Worm (Caenorhabditis elegans): Measurements from ENCODE around the gene sms-1.

Gene sms-1

DNA sequence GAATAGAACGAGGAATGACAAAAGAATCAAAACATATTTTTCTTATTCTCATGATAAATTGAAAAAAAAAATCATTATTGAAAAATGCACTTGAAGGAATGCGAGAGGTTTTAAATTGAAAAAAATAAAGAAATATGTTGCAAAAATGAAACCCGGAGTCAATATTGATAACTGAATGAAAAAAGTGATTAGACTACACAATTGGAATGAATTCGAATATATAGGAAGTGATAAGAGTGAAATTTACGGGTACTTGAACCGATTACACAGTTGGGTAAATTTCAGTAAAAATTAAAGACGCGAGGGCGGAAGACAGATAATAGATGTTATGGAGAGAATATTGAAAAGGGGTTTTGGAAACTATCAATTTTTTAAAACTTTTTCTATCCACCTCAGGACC, 8.9 kb downstream of the sms-1 start:
- TF ChIP-seq nhr-237 (tag; optimal IDR thresholded peaks at IDR 0.05): no peak
- no peak for TF ChIP-seq hlh-1 (tag; optimal IDR thresholded peaks at IDR 0.05)

DNA sequence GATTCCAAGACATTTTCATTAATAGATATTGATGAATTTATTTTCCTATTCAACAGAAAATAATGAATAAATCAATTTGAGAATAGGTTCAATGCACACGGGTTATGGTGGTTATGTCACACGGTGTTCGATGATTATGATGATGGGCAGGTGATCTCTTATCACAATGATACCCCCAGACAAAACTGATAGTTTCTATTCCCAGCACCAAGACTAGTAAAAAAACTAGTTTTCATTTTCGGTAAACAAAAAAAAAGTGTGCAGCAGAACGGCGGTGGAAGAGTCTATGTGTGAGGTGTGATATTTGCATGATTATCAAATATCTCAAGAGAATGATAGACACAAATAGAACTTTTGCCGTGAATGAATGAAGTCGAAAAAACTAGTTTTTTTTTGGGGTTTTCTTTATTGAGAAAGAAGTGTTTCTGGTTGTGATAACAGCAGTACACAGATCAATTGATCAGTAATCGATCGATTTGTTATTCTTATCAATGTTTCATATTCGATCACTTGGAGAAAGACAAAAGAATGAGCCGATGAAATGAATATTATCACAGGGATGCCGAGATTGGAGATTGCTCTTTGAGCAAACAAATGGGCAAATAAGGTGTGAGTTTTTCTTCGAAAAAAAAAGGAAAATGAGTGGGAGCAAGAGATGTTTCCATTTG, 10.0 kb downstream of the sms-1 start:
- TF ChIP-seq cnd-1 (tag; optimal IDR thresholded peaks at IDR 0.05) (no peak), nhr-237 (tag; optimal IDR thresholded peaks at IDR 0.05) (no peak), sem-2 (GFP tag; optimal IDR thresholded peaks at IDR 0.05) (no peak), bed-3 (GFP tag; optimal IDR thresholded peaks at IDR 0.05) (no peak), ceh-83 (GFP tag; optimal IDR thresholded peaks at IDR 0.05) (no peak), mls-2 (tag; optimal IDR thresholded peaks at IDR 0.05) (no peak), unc-120 (tag; optimal IDR thresholded peaks at IDR 0.05; ENCODE audit: poor library complexity, severe bottlenecking) (no peak), ces-1 (GFP tag; optimal IDR thresholded peaks at IDR 0.05) (no peak), pha-4 (tag; optimal IDR thresholded peaks at IDR 0.05) (no peak), snpc-4 (tag; optimal IDR thresholded peaks at IDR 0.05) (no peak), elt-1 (tag; optimal IDR thresholded peaks at IDR 0.05; ENCODE audit: borderline replicate concordance, insufficient read depth) (no peak), flh-1 (GFP tag; optimal IDR thresholded peaks at IDR 0.05) (no peak), lin-13 (tag; optimal IDR thresholded peaks at IDR 0.05) (no peak), lsy-2 (tag; optimal IDR thresholded peaks at IDR 0.05) (no peak), zip-8 (tag; optimal IDR thresholded peaks at IDR 0.05) (no peak), ztf-11 (tag; optimal IDR thresholded peaks at IDR 0.05) (no peak), sptf-1 (tag; optimal IDR thresholded peaks at IDR 0.05) (no peak)

DNA sequence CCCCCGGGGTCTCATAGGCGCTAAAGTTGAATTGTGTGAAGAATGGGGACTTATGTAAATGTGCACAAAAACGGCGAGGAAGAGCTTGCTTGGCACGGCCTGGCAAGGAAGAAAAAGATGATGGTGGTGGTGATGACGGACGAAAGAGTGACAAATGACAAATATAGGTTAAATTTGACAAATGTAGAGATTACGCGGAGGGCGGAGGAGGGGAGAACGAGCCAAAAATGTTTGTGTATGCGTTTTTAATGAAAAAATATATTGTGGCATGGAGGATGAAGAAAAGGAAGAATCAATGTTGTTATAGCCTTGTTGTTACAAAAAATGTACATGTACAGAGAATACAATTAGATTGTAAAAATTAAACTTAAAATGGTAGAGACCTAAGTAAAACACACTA, 11.1 kb downstream of the sms-1 start:
- TF ChIP-seq flh-1 (GFP tag; optimal IDR thresholded peaks at IDR 0.05) (no peak), pha-4 (tag; optimal IDR thresholded peaks at IDR 0.05) (no peak)

DNA sequence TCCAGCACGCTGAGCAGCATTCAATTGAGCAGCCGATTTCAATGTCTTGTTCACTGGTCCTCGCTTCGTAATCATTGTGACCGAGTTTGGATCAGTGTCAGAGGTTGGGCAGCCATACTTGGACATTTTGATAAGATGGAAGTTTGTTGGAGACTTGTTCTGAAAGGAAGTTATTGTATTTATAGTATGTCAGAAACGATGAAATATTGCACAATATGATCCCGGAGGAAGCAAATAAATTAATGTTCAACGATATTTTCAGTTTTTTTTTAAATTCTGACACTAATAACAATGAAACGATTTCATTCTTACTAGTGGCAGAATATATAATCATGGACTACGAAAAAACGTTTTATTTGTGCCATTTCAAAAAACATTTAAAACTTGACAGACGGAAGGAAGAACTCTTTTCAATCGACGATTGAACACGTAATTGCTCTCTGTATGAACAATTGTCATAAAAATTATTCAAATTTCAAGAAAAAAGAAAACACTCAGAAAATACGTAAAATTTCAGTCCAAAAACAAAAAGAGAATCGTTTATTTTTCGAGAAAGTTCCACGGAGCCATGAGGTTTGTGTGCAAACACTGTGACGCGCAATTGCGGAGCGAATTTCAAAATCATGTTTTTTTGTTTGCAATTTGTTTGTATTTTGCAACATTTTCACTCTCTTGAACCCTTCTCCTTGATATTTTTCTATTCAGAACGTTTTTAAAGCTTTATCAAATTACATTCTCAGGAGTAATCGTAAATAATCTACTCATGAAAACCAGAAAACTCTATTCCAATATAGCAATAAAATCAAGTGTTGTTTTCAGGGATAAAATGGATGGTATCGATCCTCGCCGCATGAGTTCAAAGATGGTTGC, 17.7 kb downstream of the sms-1 start, which contains the start of the genes mbf-1 and nse-4:
Gene mbf-1, minus strand, starts transcription at position 343 of the 870 bp plus-strand sequence.
Gene nse-4, plus strand, starts transcription at position 820 of the 870 bp plus-strand sequence.
- TF ChIP-seq drap-1 (GFP tag; optimal IDR thresholded peaks at IDR 0.05): no peak
- no peak for TF ChIP-seq cnd-1 (tag; optimal IDR thresholded peaks at IDR 0.05)
- peak; percentile 34 for TF ChIP-seq nhr-237 (tag; optimal IDR thresholded peaks at IDR 0.05)
- TF ChIP-seq mep-1 (tag; optimal IDR thresholded peaks at IDR 0.05): peak; percentile 75
- TF ChIP-seq mls-2 (tag; optimal IDR thresholded peaks at IDR 0.05): peak; percentile 11
- TF ChIP-seq pha-4 (tag; optimal IDR thresholded peaks at IDR 0.05): no peak
- peak; percentile 72 for TF ChIP-seq mab-5 (tag; optimal IDR thresholded peaks at IDR 0.05)
- TF ChIP-seq unc-62 (GFP tag; optimal IDR thresholded peaks at IDR 0.05): no peak
- TF ChIP-seq ces-1 (GFP tag; optimal IDR thresholded peaks at IDR 0.05): peak; percentile 49
- TF ChIP-seq lin-13 (tag; optimal IDR thresholded peaks at IDR 0.05): peak; percentile 45
- TF ChIP-seq lsy-2 (tag; optimal IDR thresholded peaks at IDR 0.05): peak; percentile 55

DNA sequence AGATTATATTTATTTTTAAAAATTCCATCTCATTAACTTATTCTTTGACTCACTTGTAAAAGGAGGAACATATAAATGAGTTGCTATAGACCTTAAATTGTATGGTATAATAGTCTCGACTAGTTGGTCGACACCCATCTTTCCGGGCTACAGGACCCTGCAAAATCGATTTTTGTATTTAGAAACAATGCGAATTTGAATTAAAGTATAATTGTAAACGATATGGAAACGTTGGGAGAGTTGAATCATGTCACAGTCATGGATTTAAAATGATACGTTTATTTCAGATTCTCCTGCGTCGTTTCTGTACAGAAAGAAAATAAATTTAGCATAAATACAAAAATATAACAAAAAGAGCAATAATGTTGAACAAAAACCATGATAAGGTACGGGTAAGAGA, 18.9 kb downstream of the sms-1 start, which contains the start of gene catp-8:
Gene catp-8, minus strand, starts transcription at position 157 of the 400 bp plus-strand sequence.
- TF ChIP-seq nhr-12 (tag; optimal IDR thresholded peaks at IDR 0.05): no peak
- TF ChIP-seq tbx-8 (GFP tag; optimal IDR thresholded peaks at IDR 0.05): no peak
- no peak for TF ChIP-seq ceh-83 (GFP tag; optimal IDR thresholded peaks at IDR 0.05)
- no peak for TF ChIP-seq nhr-237 (tag; optimal IDR thresholded peaks at IDR 0.05)
- TF ChIP-seq cnd-1 (tag; optimal IDR thresholded peaks at IDR 0.05): no peak
- no peak for TF ChIP-seq mep-1 (tag; optimal IDR thresholded peaks at IDR 0.05)
- TF ChIP-seq zip-8 (tag; optimal IDR thresholded peaks at IDR 0.05): no peak
- no peak for TF ChIP-seq pha-4 (tag; optimal IDR thresholded peaks at IDR 0.05)
- TF ChIP-seq ces-1 (GFP tag; optimal IDR thresholded peaks at IDR 0.05): no peak
- TF ChIP-seq flh-1 (GFP tag; optimal IDR thresholded peaks at IDR 0.05): no peak

DNA sequence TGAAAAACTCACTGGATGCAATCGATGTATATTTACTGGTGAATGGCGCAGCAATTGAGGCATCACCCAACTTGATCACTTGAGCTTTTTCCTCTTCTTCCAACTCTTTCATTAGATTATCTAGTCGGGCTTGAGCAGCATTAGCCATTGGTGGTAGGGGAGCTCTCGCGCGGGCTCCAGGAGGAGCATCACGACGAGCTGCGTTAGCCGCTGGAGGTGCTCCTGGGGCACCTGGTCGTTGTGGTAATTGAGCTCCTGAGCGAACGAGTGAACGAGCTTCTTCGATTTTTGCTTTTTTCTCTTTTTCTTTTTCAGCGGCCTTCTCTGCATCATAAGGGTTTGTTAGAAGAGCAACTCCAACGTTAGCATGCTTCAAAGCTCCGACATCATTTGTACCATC, 22.9 kb downstream of the sms-1 start:
- TF ChIP-seq lsy-2 (tag; optimal IDR thresholded peaks at IDR 0.05) (no peak), nhr-76 (tag; optimal IDR thresholded peaks at IDR 0.05) (no peak), cnd-1 (tag; optimal IDR thresholded peaks at IDR 0.05) (no peak), pha-4 (tag; optimal IDR thresholded peaks at IDR 0.05) (no peak), hlh-1 (tag; optimal IDR thresholded peaks at IDR 0.05) (no peak), sem-2 (GFP tag; optimal IDR thresholded peaks at IDR 0.05) (no peak), M03D4.4 (tag; optimal IDR thresholded peaks at IDR 0.05) (no peak), snpc-4 (tag; optimal IDR thresholded peaks at IDR 0.05) (no peak), blmp-1 (tag; optimal IDR thresholded peaks at IDR 0.05) (no peak), elt-3 (tag; optimal IDR thresholded peaks at IDR 0.05) (no peak), sptf-1 (tag; optimal IDR thresholded peaks at IDR 0.05) (no peak), flh-1 (GFP tag; optimal IDR thresholded peaks at IDR 0.05) (no peak), lin-32 (GFP tag; optimal IDR thresholded peaks at IDR 0.05) (no peak), mls-2 (tag; optimal IDR thresholded peaks at IDR 0.05) (no peak), ztf-11 (tag; optimal IDR thresholded peaks at IDR 0.05) (no peak), bed-3 (GFP tag; optimal IDR thresholded peaks at IDR 0.05) (no peak), nhr-28 (tag; optimal IDR thresholded peaks at IDR 0.05) (no peak)
